Worm (Caenorhabditis elegans) whole organism, midembryonic: ENCODE data around the gene R04B5.5.

Experiments used
- T22C8.4 ChIP-seq: fragments of 200-800 bp; sonication (Bioruptor generic); IDR thresholded peaks from 2 replicates; pipeline ENCODE4 v1.3.6; 2022; ENCODE audit warnings: missing genetic modification characterization, missing compliant biosample characterization
- cog-1 ChIP-seq: sonication (generic microtip); optimal IDR thresholded peaks from 2 replicates; lab custom pipeline; 2016; ENCODE audit warnings: missing genetic modification characterization, missing compliant biosample characterization
- flt-1 ChIP-seq: fragments of 200-800 bp; sonication (Bioruptor generic); IDR thresholded peaks from 2 replicates; pipeline ENCODE4 v1.3.6; 2022; ENCODE audit warnings: missing genetic modification characterization, missing compliant biosample characterization
- klf-2 ChIP-seq: fragments of 200-800 bp; sonication (Bioruptor generic); conservative IDR thresholded peaks from 2 replicates; pipeline ENCODE4 v1.3.6; 2022; ENCODE audit warnings: missing genetic modification reagents, missing genetic modification characterization, missing compliant biosample characterization
- med-1 ChIP-seq: sonication (generic microtip); optimal IDR thresholded peaks from 2 replicates; lab custom pipeline; 2017; ENCODE audit warnings: missing genetic modification characterization, mild to moderate bottlenecking, missing compliant biosample characterization, antibody characterized with exemption, missing genetic modification reagents; ENCODE audit not compliant: insufficient read depth
- ref-1 ChIP-seq: fragments of 200-800 bp; sonication (Bioruptor generic); conservative IDR thresholded peaks from 2 replicates; pipeline ENCODE4 v1.3.6; 2022; ENCODE audit warnings: missing genetic modification reagents, missing genetic modification characterization, missing compliant biosample characterization
- tab-1 ChIP-seq: fragments of 200-800 bp; sonication (Bioruptor generic); IDR thresholded peaks from 2 replicates; pipeline ENCODE4 v1.3.6; 2022; ENCODE audit warnings: missing genetic modification characterization, missing compliant biosample characterization
- ztf-23 ChIP-seq: fragments of 200-800 bp; sonication (Bioruptor generic); IDR thresholded peaks from 2 replicates; pipeline ENCODE4 v1.3.6; 2022; ENCODE audit warnings: missing genetic modification reagents, missing genetic modification characterization, missing compliant biosample characterization
- ztf-29 ChIP-seq: fragments of 200-800 bp; sonication (Bioruptor generic); IDR thresholded peaks from 2 replicates; pipeline ENCODE4 v1.3.6; 2022; ENCODE audit warnings: missing genetic modification reagents, missing genetic modification characterization, missing compliant biosample characterization

The R04B5.5 gene

DNA sequence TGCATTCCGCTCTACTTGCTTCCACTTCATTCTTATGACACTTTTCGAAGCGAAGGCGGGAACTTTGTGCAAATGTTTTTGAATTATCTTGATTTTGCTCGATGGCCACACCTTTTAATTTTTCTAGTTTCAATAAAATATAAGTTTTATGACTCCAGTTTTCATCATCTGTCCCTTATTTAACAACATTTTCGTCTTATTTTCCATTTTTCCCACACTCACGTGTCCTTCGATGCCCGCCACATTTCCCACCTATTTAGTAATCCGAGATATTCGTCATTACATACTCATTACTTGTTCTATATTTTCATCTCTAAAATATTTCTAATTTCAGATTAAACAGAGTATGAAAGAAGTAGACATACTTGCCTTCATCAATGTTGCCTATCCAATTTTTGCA is 7.1 kb downstream of the R04B5.5 start, which contains the start of gene srd-49:
Gene srd-49, plus strand, starts transcription at position 301 of the 400 bp plus-strand sequence.
- TF ChIP-seq cog-1 (tag; lab: Kevin White, UChicago) (no peak), T22C8.4 (GFP tag; lab: Robert Waterston, UW) (no peak), ref-1 (GFP tag; lab: Robert Waterston, UW) (no peak), tab-1 (GFP tag; lab: Robert Waterston, UW) (no peak), flt-1 (GFP tag; lab: Robert Waterston, UW) (no peak), med-1 (no peak), klf-2 (GFP tag; lab: Robert Waterston, UW) (no peak), ztf-29 (GFP tag; lab: Robert Waterston, UW) (no peak), ztf-23 (GFP tag; lab: Robert Waterston, UW) (no peak)

DNA sequence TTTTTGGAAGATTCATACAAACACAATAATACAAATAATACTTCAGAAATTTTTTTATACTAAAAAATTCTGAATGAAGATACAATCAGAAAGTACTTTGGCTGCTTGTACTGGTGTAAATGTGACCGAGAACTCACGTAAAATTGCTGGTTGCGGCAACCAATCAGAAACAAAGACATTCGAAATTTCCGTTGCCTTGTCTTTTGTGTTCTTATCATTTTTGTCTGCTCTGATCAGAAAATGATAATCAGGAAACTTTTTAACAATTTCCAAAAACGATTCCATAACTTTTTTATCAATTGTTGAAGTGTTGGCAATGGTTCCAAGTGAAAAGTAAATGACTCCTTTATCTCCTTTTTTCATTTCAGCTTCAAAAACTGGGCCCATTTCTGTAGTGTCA is 9.7 kb downstream of the R04B5.5 start:
- TF ChIP-seq klf-2 (GFP tag; lab: Robert Waterston, UW) (no peak), med-1 (no peak)

- no peak for TF ChIP-seq ztf-29 (GFP tag; lab: Robert Waterston, UW)
- no peak for TF ChIP-seq tab-1 (GFP tag; lab: Robert Waterston, UW)
- TF ChIP-seq cog-1 (tag; lab: Kevin White, UChicago): no peak
Measured at ce11 chrV:10098429-10098828, 11.1 kb downstream of the R04B5.5 start, which contains the start of gene ugt-47. ugt-47 (minus strand) TSS chrV:10098597.

DNA sequence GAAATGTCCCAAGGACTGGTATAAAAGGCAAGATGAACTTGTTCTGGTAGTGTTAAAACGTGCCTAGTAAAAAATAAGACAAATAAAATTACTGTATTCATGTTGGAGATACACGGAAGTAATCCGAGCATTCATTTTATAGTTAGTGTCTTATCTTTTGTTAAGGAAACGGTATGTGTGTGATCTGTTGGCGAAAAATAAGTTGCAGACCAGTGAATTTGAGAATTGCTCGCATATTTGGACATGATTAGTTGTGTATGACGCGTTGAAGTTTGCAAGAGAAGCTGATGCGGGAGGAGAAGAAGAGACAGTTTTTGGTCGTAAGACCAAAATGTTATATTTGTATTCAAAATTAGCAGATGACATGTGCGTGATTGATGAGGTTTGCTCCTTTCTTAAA is 14.6 kb downstream of the R04B5.5 start, which contains the start of gene C08B6.14:
Gene C08B6.14, minus strand, starts transcription at position 101 of the 400 bp plus-strand sequence.
- no peak for TF ChIP-seq ref-1 (GFP tag; lab: Robert Waterston, UW)
- TF ChIP-seq med-1: no peak
- no peak for TF ChIP-seq tab-1 (GFP tag; lab: Robert Waterston, UW)
- no peak for TF ChIP-seq cog-1 (tag; lab: Kevin White, UChicago)
- no peak for TF ChIP-seq T22C8.4 (GFP tag; lab: Robert Waterston, UW)
- no peak for TF ChIP-seq ztf-23 (GFP tag; lab: Robert Waterston, UW)
- no peak for TF ChIP-seq ztf-29 (GFP tag; lab: Robert Waterston, UW)
- no peak for TF ChIP-seq klf-2 (GFP tag; lab: Robert Waterston, UW)
- no peak for TF ChIP-seq flt-1 (GFP tag; lab: Robert Waterston, UW)

ce11 chrV:10103811-10104210 is 16.5 kb downstream of the R04B5.5 start:
- TF ChIP-seq ztf-29 (GFP tag; lab: Robert Waterston, UW): no peak
- TF ChIP-seq ztf-23 (GFP tag; lab: Robert Waterston, UW): no peak
- TF ChIP-seq flt-1 (GFP tag; lab: Robert Waterston, UW): no peak
- no peak for TF ChIP-seq klf-2 (GFP tag; lab: Robert Waterston, UW)
- no peak for TF ChIP-seq tab-1 (GFP tag; lab: Robert Waterston, UW)

DNA sequence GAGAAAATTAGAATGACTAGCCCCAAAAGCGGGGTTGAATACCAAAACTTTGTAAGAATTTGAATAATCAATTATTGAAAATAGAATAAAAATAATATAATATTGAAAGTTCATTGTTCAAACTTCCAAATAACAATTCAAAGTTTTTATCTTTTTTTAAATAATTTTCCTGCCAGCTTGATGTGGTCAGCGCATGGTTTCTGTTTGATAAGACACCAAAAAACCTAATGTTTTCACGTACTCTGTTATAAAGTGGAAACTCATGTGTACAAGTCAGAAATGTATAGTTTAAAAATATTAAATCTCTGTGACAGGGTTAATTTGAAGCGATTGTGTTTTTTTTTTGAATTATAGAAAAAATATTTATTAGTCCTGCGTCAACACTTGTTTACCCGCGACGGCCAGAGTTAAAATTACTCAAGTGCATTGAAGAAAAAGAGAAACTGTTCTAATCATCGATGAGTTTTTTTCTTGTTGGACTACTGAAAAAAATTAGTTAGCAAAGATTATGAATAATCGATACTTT is 17.6 kb downstream of the R04B5.5 start, which contains the start of gene ugt-17:
Gene ugt-17, minus strand, starts transcription at position 180 of the 526 bp plus-strand sequence.
- TF ChIP-seq klf-2 (GFP tag; lab: Robert Waterston, UW): no peak
- no peak for TF ChIP-seq tab-1 (GFP tag; lab: Robert Waterston, UW)
- TF ChIP-seq ref-1 (GFP tag; lab: Robert Waterston, UW): no peak
- TF ChIP-seq ztf-23 (GFP tag; lab: Robert Waterston, UW): no peak
- no peak for TF ChIP-seq ztf-29 (GFP tag; lab: Robert Waterston, UW)
- TF ChIP-seq flt-1 (GFP tag; lab: Robert Waterston, UW): no peak
- TF ChIP-seq cog-1 (tag; lab: Kevin White, UChicago): no peak
- TF ChIP-seq med-1: no peak
- TF ChIP-seq T22C8.4 (GFP tag; lab: Robert Waterston, UW): no peak

DNA sequence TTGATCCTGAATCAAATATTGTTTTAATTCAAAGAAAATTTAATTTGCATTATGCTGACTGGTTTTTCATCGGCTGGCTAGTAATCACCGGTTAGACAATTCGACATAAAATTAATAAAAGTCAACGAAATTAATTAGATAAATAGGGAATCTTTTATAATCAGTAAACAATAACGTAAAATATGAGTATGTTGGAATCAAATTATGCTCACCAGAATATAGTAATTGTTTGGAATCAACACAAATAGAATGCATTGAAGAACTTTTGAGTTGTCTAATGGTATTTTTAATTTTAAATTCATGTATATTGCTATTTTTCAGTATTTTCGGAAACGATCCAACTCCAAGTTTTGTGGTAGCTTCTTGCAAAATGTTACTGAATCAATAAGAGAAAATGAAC is 18.1 kb downstream of the R04B5.5 start, which contains the start of gene C08B6.2:
Gene C08B6.2, plus strand, starts transcription at position 301 of the 400 bp plus-strand sequence.
- no peak for TF ChIP-seq T22C8.4 (GFP tag; lab: Robert Waterston, UW)
- TF ChIP-seq flt-1 (GFP tag; lab: Robert Waterston, UW): no peak

- TF ChIP-seq klf-2 (GFP tag; lab: Robert Waterston, UW) (no peak), ref-1 (GFP tag; lab: Robert Waterston, UW) (no peak), ztf-29 (GFP tag; lab: Robert Waterston, UW) (no peak), T22C8.4 (GFP tag; lab: Robert Waterston, UW) (no peak), ztf-23 (GFP tag; lab: Robert Waterston, UW) (no peak), cog-1 (tag; lab: Kevin White, UChicago) (no peak), flt-1 (GFP tag; lab: Robert Waterston, UW) (no peak), med-1 (no peak), tab-1 (GFP tag; lab: Robert Waterston, UW) (no peak)
Measured at ce11 chrV:10107309-10107708, 20.0 kb downstream of the R04B5.5 start, which contains the start of gene C08B6.11. C08B6.11 (plus strand) TSS chrV:10107609.

- TF ChIP-seq klf-2 (GFP tag; lab: Robert Waterston, UW) (no peak), ztf-23 (GFP tag; lab: Robert Waterston, UW) (no peak), T22C8.4 (GFP tag; lab: Robert Waterston, UW) (no peak), cog-1 (tag; lab: Kevin White, UChicago) (no peak), tab-1 (GFP tag; lab: Robert Waterston, UW) (no peak), ztf-29 (GFP tag; lab: Robert Waterston, UW) (no peak), flt-1 (GFP tag; lab: Robert Waterston, UW) (no peak), ref-1 (GFP tag; lab: Robert Waterston, UW) (no peak), med-1 (no peak)
Measured at ce11 chrV:10111129-10111528, 23.8 kb downstream of the R04B5.5 start.

ce11 chrV:10112187-10112586 is 24.9 kb downstream of the R04B5.5 start, which contains the start of gene C08B6.3:
C08B6.3 (minus strand) TSS chrV:10112287.
- no peak for TF ChIP-seq klf-2 (GFP tag; lab: Robert Waterston, UW)
- no peak for TF ChIP-seq ref-1 (GFP tag; lab: Robert Waterston, UW)
- no peak for TF ChIP-seq tab-1 (GFP tag; lab: Robert Waterston, UW)
- no peak for TF ChIP-seq ztf-23 (GFP tag; lab: Robert Waterston, UW)
- TF ChIP-seq T22C8.4 (GFP tag; lab: Robert Waterston, UW): no peak
- TF ChIP-seq ztf-29 (GFP tag; lab: Robert Waterston, UW): no peak
- TF ChIP-seq flt-1 (GFP tag; lab: Robert Waterston, UW): no peak
- TF ChIP-seq med-1: no peak
- TF ChIP-seq cog-1 (tag; lab: Kevin White, UChicago): no peak
